Fruit fly (Drosophila melanogaster) S2 (cell line): ENCODE results near the gene AANATL3.

ENCODE experiments used
- CG8478 ChIP-seq: fragments of >200 bp; optimal IDR thresholded peaks from 2 replicates; lab custom pipeline; 2018
- CTCF ChIP-seq, 2 experiments: fragments of >200 bp; optimal IDR thresholded peaks; 2 replicates each; lab custom pipeline; 2018

Gene AANATL3

DNA sequence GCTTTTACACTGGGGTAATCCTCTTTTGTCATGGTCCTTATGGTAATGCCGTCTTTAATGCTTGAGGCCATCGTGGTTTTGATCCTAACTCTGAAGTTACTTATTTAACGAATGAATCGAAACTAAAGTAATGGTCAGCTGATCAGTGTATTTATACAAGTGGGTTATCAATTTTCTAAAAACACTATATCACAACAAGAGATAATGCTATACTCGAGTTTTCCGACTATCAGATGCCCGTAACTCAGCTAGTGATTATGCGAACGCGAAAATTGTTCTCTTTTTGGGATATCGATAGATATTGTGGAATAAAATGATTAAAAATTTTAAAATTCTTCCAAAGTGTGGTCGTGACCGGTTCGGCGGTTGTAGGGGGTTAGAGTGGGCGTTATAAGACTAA, at the start of gene AANATL3:
Gene AANATL3, minus strand, starts transcription at position 101 of the 400 bp plus-strand sequence.
- TF ChIP-seq CTCF (optimal IDR thresholded peaks at IDR 0.05; lab: Kevin White, UChicago): no peak

DNA sequence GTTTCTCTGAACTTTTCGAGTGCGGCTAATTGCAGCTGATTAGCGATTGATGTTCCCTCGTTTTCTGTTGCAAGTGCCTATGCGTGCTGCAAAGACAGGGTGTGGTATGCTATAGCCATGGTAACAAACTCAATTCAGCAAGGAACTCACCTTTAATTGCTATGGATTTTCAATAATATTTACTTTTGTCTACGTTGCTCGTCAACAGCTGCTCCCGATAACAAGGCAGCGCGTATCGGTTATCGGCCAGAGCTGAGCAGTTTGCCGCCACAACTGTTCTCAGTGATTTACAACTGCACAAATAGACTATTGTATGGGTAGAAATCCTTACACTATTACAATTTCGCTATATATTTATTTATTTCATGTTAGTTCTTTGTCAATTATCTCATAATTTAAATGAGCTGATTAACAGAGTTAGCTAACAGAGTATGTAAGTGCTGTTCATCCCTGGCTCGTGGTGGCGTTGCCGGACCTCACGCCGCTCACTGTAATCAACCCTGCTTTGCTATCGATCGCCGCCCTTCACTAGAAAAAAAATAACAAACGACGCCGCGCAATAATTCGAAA, 49.7 kb upstream of the AANATL3 start, which contains the start of the genes pr and neb:
Gene pr, minus strand, starts transcription at position 225 of the 570 bp plus-strand sequence.
Gene neb, plus strand, starts transcription at position 524 of the 570 bp plus-strand sequence.
- TF ChIP-seq CG8478 (no peak), CTCF (optimal IDR thresholded peaks at IDR 0.05; lab: Kevin White, UChicago) (no peak)

DNA sequence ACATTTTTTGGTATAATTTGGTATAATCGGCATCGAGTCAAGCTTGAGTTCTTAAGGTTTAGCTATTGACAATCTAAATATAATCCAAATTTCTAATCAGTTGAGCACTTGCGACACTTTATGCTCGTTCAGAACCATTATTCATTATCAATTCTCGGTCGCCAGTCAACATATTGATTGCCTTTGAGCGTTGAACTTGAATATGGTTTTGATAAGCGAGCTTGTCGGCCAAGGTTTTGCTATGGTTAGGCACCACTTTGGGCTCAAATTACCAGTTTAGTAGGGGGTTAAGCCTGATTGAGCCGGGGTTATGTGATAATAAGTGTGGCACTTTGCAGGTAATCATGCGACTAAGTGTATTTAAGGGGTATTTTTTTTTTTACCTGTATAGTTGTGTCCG, 48.8 kb upstream of the AANATL3 start:
- TF ChIP-seq CG8478: no peak
- TF ChIP-seq CTCF (optimal IDR thresholded peaks at IDR 0.05; lab: Kevin White, UChicago): no peak

DNA sequence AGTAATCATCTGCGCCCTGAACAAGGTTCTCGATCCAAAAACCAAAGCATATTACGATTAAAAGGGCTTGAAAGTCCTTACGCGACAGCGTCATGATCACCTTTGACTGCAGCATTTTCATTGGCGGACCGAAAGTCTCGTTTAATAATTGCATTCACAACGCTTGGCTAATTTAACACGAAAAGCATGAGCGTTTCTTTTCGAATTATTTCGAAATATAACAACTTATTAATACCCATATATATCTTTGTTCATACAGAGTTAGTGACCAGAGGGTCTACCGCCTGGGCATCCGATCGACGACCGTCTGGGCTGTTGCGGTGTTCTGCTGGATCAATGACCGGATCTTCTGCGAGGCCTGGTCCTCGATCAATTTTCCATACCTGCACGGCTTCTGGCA, 46.5 kb upstream of the AANATL3 start, which contains the start of gene CG10730:
Gene CG10730, minus strand, starts transcription at position 101 of the 400 bp plus-strand sequence.
- TF ChIP-seq CG8478 (no peak), CTCF (optimal IDR thresholded peaks at IDR 0.05; lab: Kevin White, UChicago) (no peak)

DNA sequence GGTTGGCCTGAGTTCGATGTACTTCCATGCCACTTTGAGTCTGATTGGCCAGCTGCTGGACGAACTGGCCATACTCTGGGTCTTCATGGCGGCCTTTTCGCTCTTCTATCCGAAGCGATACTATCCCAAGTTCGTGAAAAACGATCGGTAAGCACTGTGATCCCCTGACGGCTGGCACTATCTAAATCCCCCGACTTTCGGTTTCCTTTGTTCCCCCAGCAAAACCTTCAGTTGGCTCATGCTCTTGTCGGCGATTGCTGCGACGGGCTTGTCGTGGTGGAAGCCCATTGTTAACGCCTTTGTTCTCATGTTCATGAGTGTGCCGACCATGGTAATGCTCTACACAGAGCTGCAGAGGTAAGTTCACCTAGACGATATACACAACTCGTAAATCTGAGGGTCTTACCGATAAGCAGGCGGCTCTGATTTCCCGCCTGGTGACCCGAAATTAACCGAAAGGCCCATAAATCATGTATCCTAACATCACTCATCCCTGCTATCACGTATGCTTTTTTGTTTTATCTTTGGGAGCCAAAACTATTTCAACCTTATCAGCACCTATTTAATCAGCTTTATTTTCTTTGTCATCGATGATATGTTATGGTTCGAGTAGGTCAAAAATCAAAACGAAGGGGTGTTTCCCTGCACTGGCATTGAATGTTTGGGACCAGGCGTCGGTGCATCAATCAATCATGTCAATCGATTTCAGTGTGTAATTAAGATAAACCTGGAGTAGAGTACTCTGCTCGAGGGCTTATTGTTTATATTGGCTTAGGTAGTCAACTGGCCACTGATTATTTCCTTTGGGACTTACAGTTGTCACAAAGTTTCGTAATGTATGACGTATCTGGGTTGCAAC, 43.8 kb upstream of the AANATL3 start:
- TF ChIP-seq CG8478: no peak
- no peak for TF ChIP-seq CTCF (optimal IDR thresholded peaks at IDR 0.05; lab: Kevin White, UChicago)

DNA sequence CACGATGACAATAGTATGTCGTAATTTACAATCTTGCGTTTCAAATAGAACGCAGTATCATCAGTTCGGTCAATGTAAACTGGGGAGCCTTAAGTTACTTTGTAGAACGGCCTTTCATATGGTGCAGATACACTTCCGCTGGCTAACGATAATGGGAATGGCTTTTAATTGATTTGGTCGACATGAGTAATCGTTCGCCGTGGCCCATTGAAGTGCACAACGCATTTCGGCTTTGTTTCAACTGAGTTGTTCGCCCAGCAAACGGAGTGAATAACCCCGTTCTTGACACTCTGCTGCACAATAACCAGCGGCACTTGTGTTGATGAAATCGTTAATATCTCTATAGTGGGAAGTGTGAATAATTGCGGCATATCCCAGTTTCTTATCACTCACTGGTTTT, 42.3 kb upstream of the AANATL3 start:
- TF ChIP-seq CTCF (optimal IDR thresholded peaks at IDR 0.05; lab: Kevin White, UChicago) (no peak), CG8478 (no peak)

DNA sequence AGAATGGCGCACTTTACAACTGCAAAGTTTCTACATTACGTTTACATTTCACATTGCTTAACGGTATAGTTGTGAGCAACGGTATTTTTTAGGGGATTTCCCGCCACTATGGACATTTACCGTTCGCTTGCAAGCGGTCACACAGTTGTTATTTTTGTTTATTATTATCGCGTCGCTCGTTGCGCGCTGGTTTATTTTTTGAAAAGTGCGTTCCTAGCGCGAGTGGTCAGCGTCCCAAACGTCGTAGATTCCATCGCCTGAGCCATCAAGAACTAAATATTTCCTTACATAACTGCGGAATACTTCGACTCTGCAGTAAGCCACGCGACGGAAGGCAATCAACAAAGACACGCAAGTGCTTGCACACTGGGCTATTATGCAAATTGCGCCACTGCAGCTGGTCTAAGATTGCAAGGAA, 40.6 kb upstream of the AANATL3 start, which contains the start of gene bwa:
Gene bwa, plus strand, starts transcription at position 159 of the 418 bp plus-strand sequence.
- TF ChIP-seq CG8478: no peak
- TF ChIP-seq CTCF (optimal IDR thresholded peaks at IDR 0.05; lab: Kevin White, UChicago): peak; percentile 49 to 50

DNA sequence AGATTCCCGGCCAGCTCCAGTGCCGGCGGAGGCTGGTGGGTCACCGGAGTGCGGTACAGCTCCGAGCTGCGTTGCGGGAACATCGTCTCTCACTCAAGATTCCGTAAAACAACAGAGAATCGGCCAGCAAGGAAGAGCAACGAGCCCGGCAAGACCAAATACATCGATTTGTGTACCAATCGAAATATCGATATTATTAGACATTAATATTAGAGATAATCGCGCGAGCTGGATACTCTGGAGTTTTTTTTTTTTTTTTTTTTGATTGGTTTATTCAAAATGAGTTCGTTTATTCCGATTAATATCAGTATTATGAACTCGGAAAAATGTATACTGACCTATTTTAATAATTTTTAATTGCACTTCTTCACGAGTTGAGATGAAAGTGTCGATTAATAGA, 39.9 kb upstream of the AANATL3 start, which contains the start of gene vls:
Gene vls, minus strand, starts transcription at position 164 of the 400 bp plus-strand sequence.
- TF ChIP-seq CTCF (optimal IDR thresholded peaks at IDR 0.05; lab: Kevin White, UChicago) (no peak), CG8478 (no peak)

DNA sequence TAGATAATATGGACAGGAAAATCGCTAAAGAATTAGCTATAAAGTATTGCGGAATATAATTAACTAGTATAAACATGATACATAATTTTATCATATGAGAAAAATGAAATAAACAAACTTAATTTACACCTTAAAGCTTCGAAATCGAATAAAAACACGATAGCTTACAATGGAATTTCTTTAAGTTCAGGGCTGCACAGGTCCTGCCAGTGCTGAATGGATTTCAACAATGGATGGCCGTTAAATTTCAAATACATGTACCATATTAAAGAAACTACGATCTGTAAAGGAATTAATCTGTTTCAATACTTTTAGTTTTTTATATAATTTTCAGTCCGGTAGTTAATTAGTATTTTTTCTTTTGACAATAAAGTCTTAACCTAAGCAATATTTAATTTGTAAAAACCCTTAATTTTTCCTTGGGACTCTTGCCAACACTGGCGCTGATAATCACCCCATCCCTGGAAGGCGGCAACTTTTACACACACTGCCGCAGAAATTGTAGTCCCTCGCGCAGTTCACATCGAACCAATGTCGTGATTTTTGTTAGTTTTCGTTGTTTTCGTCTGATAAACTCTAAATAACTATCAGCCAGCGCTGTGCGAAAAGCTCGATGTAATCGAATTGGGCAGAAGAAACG, 35.5 kb upstream of the AANATL3 start, which contains the start of the genes barr and lok:
Gene barr, minus strand, starts transcription at position 353 of the 640 bp plus-strand sequence.
Gene lok, plus strand, starts transcription at position 405 of the 640 bp plus-strand sequence.
- TF ChIP-seq CTCF (optimal IDR thresholded peaks at IDR 0.05; lab: Kevin White, UChicago) (no peak), CG8478 (no peak)

DNA sequence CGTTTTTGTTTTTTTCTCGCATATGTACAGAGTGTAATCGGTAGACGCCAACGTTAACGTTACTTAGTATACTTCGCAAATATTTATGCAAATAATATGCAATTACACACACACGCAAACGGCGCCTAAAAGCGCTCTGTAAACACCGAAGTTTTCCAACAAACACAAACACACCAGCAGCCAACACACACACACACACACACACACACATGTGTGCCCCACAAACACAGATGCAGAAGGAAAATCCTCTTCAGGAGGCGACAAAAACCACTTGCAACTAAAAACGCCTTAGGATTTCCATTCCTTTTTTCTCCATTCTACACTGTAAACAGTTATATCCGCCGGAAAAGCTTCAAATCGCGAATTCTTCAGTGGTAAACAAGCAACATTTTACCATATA, 31.8 kb upstream of the AANATL3 start:
- TF ChIP-seq CTCF (optimal IDR thresholded peaks at IDR 0.05; lab: Kevin White, UChicago) (no peak), CG8478 (no peak)

DNA sequence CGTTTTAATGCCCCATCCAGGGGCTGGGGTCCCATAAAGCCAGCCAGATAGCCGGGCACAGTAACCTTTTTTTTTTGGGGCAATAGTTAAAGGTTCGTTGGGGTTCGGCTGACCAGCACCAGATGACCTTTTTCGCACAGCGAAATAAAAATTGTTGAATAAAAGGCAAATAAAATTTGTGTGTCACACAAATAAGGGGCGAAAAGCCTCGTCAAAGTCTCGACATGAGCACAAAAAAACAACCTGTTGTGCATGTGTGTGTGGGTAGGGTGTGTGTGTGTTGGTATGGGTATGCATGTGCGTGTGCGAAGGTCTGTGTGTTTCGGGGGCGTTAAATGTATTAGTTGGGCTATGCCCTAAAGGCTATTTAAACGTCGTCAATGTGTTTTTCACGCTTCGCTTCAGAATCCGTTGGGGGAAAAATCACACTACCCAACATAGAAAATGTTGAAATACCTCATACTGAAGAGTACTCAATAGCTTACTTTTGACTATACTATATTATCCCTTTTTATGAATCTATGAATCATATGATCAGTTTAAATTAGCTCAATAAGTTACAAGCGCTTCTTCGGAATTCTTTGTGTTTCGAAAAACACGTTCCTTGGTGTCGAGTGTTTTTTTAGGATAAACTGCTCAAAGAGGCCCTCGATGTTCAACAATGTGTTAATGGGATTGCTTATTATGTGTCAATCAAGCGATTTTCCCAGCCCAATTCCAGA, 25.7 kb upstream of the AANATL3 start:
- TF ChIP-seq CG8478 (no peak), CTCF (optimal IDR thresholded peaks at IDR 0.05; lab: Kevin White, UChicago) (no peak)

DNA sequence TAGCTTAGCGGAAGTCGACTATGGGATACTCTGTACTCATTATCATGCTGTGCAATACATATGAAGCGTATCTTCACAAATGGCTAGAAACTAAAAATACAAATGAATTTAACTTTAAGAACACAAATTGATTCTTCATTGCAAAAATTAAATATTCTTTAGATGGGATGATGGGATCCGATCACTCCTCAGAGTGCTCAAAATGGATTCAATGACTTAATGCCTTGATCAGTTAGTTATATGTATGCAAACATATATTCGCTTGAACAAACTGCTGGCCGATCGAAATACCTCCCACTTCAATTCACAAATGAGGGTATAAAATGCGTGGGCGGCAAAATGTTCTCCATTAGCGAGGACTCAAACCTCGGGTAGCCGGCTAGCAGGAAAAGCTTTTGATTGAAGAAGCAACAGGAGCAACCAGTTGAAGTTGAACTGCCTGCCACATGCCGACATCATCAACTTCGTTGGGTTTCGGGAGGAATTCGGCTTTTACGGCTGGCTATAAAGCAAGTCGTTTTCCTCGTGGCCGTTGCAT, 1.8 kb upstream of the AANATL3 start, which contains the start of gene sNPF:
Gene sNPF, plus strand, starts transcription at position 534 of the 538 bp plus-strand sequence.
- no peak for TF ChIP-seq CG8478
- TF ChIP-seq CTCF (optimal IDR thresholded peaks at IDR 0.05; lab: Kevin White, UChicago): no peak

DNA sequence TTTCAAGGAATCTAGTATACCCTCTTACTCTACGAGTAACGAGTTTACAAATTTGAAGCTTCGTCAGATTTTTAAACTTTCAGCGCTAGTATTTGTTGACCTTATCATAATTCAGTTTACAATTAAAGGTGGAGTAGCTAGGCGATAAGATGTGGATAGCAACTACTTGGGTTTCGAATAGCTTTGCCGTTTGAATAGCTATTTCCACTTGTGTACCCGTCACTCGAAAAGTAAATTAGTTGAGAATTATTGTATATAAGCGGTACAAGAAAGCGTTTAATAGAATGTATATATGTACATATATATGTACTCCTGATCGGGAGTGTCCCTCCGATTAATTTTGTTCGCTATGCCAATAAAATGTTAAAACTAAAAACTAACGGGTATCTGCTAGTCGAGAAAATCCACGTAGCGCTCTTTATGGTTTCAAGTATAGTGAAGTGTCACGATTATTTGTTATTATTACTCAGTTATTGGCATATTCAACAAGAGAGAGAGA, 789 bp upstream of the AANATL3 start:
- TF ChIP-seq CTCF (optimal IDR thresholded peaks at IDR 0.05; lab: Kevin White, UChicago) (no peak), CG8478 (no peak)

DNA sequence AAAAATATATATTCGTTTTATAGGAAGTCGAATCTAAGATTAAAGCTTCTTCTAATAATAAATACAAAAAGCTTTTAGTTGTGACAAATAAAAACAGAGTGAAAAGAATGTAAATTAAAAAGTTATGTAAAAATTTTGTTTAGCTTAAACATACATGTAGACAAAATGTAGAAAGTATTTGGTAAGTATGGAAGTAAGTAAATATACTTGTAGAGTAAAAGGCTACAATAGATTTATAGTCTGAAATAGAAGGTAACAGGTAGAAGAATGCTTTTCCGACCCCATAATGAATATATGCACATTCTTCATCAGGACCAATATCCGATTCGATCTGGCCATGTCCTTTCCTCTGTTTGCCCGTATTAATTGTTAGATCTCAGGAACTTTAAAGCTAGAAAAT, 1.3 kb downstream of the AANATL3 start:
- TF ChIP-seq CG8478 (no peak), CTCF (optimal IDR thresholded peaks at IDR 0.05; lab: Kevin White, UChicago) (no peak)
